Fruit fly (Drosophila melanogaster) whole organism, embryonic: ENCODE measurements around the gene CG5080.

Source experiments
- Aef1 ChIP-seq: fragments of 200-800 bp; sonication (Bioruptor generic); IDR thresholded peaks from 3 replicates; pipeline ENCODE4 v1.3.6; 2022; ENCODE audit warnings: missing biosample characterization, missing genetic modification characterization
- BtbVII ChIP-seq: fragments of 200-800 bp; sonication (Bioruptor generic); optimal IDR thresholded peaks from 3 replicates; lab custom pipeline; 2017; ENCODE audit warnings: missing biosample characterization, mild to moderate bottlenecking, missing genetic modification characterization
- CG10267 ChIP-seq: fragments of 200-800 bp; sonication (Bioruptor generic); optimal IDR thresholded peaks from 2 replicates; lab custom pipeline; 2018; ENCODE audit warnings: missing biosample characterization, mild to moderate bottlenecking, missing genetic modification characterization, moderate library complexity
- CG10321 ChIP-seq: fragments of 200-800 bp; sonication (Bioruptor generic); IDR thresholded peaks from 2 replicates; pipeline ENCODE4 v1.3.6; 2022; ENCODE audit warnings: missing biosample characterization, missing genetic modification characterization
- CG11247 ChIP-seq: fragments of 200-800 bp; sonication (Bioruptor generic); IDR thresholded peaks from 2 replicates; pipeline ENCODE4 v1.3.6; 2022; ENCODE audit warnings: missing biosample characterization, missing genetic modification characterization
- CG11456 ChIP-seq: fragments of 200-800 bp; sonication (Bioruptor generic); IDR thresholded peaks from 3 replicates; pipeline ENCODE4 v1.3.6; 2022; ENCODE audit warnings: missing biosample characterization, missing genetic modification characterization
- CG12942 ChIP-seq: fragments of 200-800 bp; sonication (Bioruptor generic); optimal IDR thresholded peaks from 3 replicates; lab custom pipeline; 2016; ENCODE audit warnings: missing biosample characterization, missing genetic modification characterization
- CG13287 ChIP-seq: fragments of 200-800 bp; sonication (Bioruptor generic); IDR thresholded peaks from 2 replicates; pipeline ENCODE4 v1.3.6; 2022; ENCODE audit warnings: missing biosample characterization, missing genetic modification characterization; ENCODE audit not compliant: partially characterized antibody
- CG14860 ChIP-seq: fragments of 200-800 bp; sonication (Bioruptor generic); IDR thresholded peaks from 3 replicates; pipeline ENCODE4 v1.3.6; 2022; ENCODE audit warnings: missing biosample characterization, missing genetic modification characterization; ENCODE audit not compliant: partially characterized antibody
- CG17361 ChIP-seq: fragments of 200-800 bp; sonication (Bioruptor generic); IDR thresholded peaks from 3 replicates; pipeline ENCODE4 v1.3.6; 2022; ENCODE audit warnings: missing biosample characterization, missing genetic modification characterization
- CG31388 ChIP-seq: fragments of 200-800 bp; sonication (Bioruptor generic); optimal IDR thresholded peaks from 2 replicates; lab custom pipeline; 2016; ENCODE audit warnings: missing biosample characterization, missing genetic modification characterization
- CG3163 ChIP-seq: fragments of 200-800 bp; sonication (Bioruptor generic); optimal IDR thresholded peaks from 3 replicates; lab custom pipeline; 2016; ENCODE audit warnings: missing biosample characterization, missing genetic modification characterization
- CG32772 ChIP-seq: fragments of 200-800 bp; sonication (Bioruptor generic); IDR thresholded peaks from 2 replicates; pipeline ENCODE4 v1.3.6; 2022; ENCODE audit warnings: missing biosample characterization, missing genetic modification characterization
- CG3281 ChIP-seq: fragments of 200-800 bp; sonication (Bioruptor generic); optimal IDR thresholded peaks from 3 replicates; lab custom pipeline; 2017; ENCODE audit warnings: missing biosample characterization, mild to moderate bottlenecking, missing genetic modification characterization
- CG3847 ChIP-seq: fragments of 200-800 bp; sonication (Bioruptor generic); IDR thresholded peaks from 2 replicates; pipeline ENCODE4 v1.3.6; 2022; ENCODE audit warnings: missing biosample characterization, missing genetic modification characterization
- CG3995 ChIP-seq: fragments of 200-800 bp; sonication (Bioruptor generic); optimal IDR thresholded peaks from 3 replicates; lab custom pipeline; 2016; ENCODE audit warnings: missing biosample characterization, missing genetic modification characterization
- CG4854 ChIP-seq: fragments of 200-800 bp; sonication (Bioruptor generic); optimal IDR thresholded peaks from 2 replicates; lab custom pipeline; 2016; ENCODE audit warnings: missing biosample characterization, missing genetic modification characterization, inconsistent platforms
- CG5245 ChIP-seq: fragments of 200-800 bp; sonication (Bioruptor generic); optimal IDR thresholded peaks from 3 replicates; lab custom pipeline; 2016; ENCODE audit warnings: missing biosample characterization, missing genetic modification characterization
- CG8089 ChIP-seq: fragments of 200-800 bp; sonication (Bioruptor generic); optimal IDR thresholded peaks from 3 replicates; lab custom pipeline; 2016; ENCODE audit warnings: missing biosample characterization, missing genetic modification characterization
- CG8924 ChIP-seq: fragments of 200-800 bp; optimal IDR thresholded peaks from 3 replicates; lab custom pipeline; 2019; ENCODE audit warnings: missing biosample characterization, mild to moderate bottlenecking, missing genetic modification characterization, moderate library complexity
- CG9609 ChIP-seq: fragments of 200-800 bp; sonication (Bioruptor generic); optimal IDR thresholded peaks from 3 replicates; lab custom pipeline; 2016; ENCODE audit warnings: missing biosample characterization, missing genetic modification characterization
- CG9727 ChIP-seq: fragments of 200-800 bp; sonication (Bioruptor generic); optimal IDR thresholded peaks from 3 replicates; lab custom pipeline; 2017; ENCODE audit warnings: missing biosample characterization, mild to moderate bottlenecking, missing genetic modification characterization
- CG9817 ChIP-seq: fragments of 200-800 bp; sonication (Bioruptor generic); optimal IDR thresholded peaks from 2 replicates; lab custom pipeline; 2018; ENCODE audit warnings: missing biosample characterization, mild to moderate bottlenecking, missing genetic modification characterization, moderate library complexity
- Chrac-16 ChIP-seq: fragments of 200-800 bp; sonication (Bioruptor generic); optimal IDR thresholded peaks from 3 replicates; lab custom pipeline; 2016; ENCODE audit warnings: missing biosample characterization, missing genetic modification characterization
- Drgx ChIP-seq: fragments of 200-800 bp; sonication (Bioruptor generic); IDR thresholded peaks from 2 replicates; pipeline ENCODE4 v1.3.6; 2022; ENCODE audit warnings: missing biosample characterization, missing genetic modification characterization
- Lpt ChIP-seq: fragments of >200 bp; optimal IDR thresholded peaks from 2 replicates; lab custom pipeline; 2018; ENCODE audit warnings: missing biosample characterization, missing genetic modification characterization
- Med ChIP-seq: fragments of 200-800 bp; sonication (Bioruptor generic); peaks from one replicate; lab custom pipeline; 2016; ENCODE audit warnings: missing biosample characterization, missing genetic modification characterization, mild to moderate bottlenecking, inconsistent platforms, moderate library complexity
- Opbp ChIP-seq: fragments of 200-800 bp; sonication (Bioruptor generic); IDR thresholded peaks from 3 replicates; pipeline ENCODE4 v1.3.6; 2022; ENCODE audit warnings: missing biosample characterization, missing genetic modification characterization; ENCODE audit not compliant: partially characterized antibody
- Stat92E ChIP-seq, 3 experiments: fragments of >200 bp in 2 of 3; fragments of 200-800 bp in 1 of 3; sonication (Bioruptor generic) in 1 of 3; optimal IDR thresholded peaks; 2 replicates each; lab custom pipeline; 2017 to 2019; ENCODE audit warnings: missing biosample characterization in 3 of 3, missing genetic modification characterization in 3 of 3, mild to moderate bottlenecking in 1 of 3, moderate library complexity in 1 of 3
- TFAM ChIP-seq: fragments of 200-800 bp; sonication (Bioruptor generic); optimal IDR thresholded peaks from 2 replicates; lab custom pipeline; 2017; ENCODE audit warnings: missing biosample characterization, missing genetic modification characterization, inconsistent platforms
- Xbp1 ChIP-seq: fragments of 200-800 bp; sonication (Bioruptor generic); optimal IDR thresholded peaks from 3 replicates; lab custom pipeline; 2016; ENCODE audit warnings: missing biosample characterization, mild to moderate bottlenecking, missing genetic modification characterization
- bab2 ChIP-seq: fragments of 200-800 bp; sonication (Bioruptor generic); optimal IDR thresholded peaks from 2 replicates; lab custom pipeline; 2016; ENCODE audit warnings: missing biosample characterization, missing genetic modification characterization
- bcd ChIP-seq: fragments of 200-800 bp; sonication (Bioruptor generic); optimal IDR thresholded peaks from 2 replicates; lab custom pipeline; 2017; ENCODE audit warnings: missing biosample characterization, mild to moderate bottlenecking, missing genetic modification characterization
- cas ChIP-seq: fragments of 200-800 bp; sonication (Bioruptor generic); IDR thresholded peaks from 2 replicates; pipeline ENCODE4 v1.3.6; 2022; ENCODE audit warnings: missing biosample characterization, missing genetic modification characterization
- chinmo ChIP-seq: fragments of 200-800 bp; sonication (Bioruptor generic); IDR thresholded peaks from 4 replicates; pipeline ENCODE4 v1.3.6; 2022; ENCODE audit warnings: missing biosample characterization, missing genetic modification characterization; ENCODE audit not compliant: partially characterized antibody
- crc ChIP-seq: fragments of 200-800 bp; sonication (Bioruptor generic); optimal IDR thresholded peaks from 2 replicates; lab custom pipeline; 2016; ENCODE audit warnings: missing biosample characterization, missing genetic modification characterization
- dm ChIP-seq: fragments of 200-800 bp; sonication (Bioruptor generic); optimal IDR thresholded peaks from 3 replicates; lab custom pipeline; 2016; ENCODE audit warnings: missing biosample characterization, missing genetic modification characterization
- fu2 ChIP-seq: fragments of 200-800 bp; sonication (Bioruptor generic); optimal IDR thresholded peaks from 2 replicates; lab custom pipeline; 2016; ENCODE audit warnings: missing biosample characterization, missing genetic modification characterization
- gcm ChIP-seq: fragments of 200-800 bp; sonication (Bioruptor generic); optimal IDR thresholded peaks from 2 replicates; lab custom pipeline; 2019; ENCODE audit warnings: missing biosample characterization, mild to moderate bottlenecking, missing genetic modification characterization, moderate library complexity
- gsb-n ChIP-seq: fragments of 200-800 bp; sonication (Bioruptor generic); optimal IDR thresholded peaks from 3 replicates; lab custom pipeline; 2018; ENCODE audit warnings: missing biosample characterization, mild to moderate bottlenecking, missing genetic modification characterization
- jigr1 ChIP-seq: fragments of 200-800 bp; sonication (Bioruptor generic); IDR thresholded peaks from 3 replicates; pipeline ENCODE4 v1.3.6; 2022; ENCODE audit warnings: missing biosample characterization, missing genetic modification characterization
- mam ChIP-seq: fragments of 200-800 bp; sonication (Bioruptor generic); optimal IDR thresholded peaks from 3 replicates; lab custom pipeline; 2016; ENCODE audit warnings: missing biosample characterization, missing genetic modification characterization
- nau ChIP-seq: fragments of 200-800 bp; sonication (Bioruptor generic); optimal IDR thresholded peaks from 3 replicates; lab custom pipeline; 2017; ENCODE audit warnings: missing biosample characterization, mild to moderate bottlenecking, missing genetic modification characterization, missing genetic modification reagents
- onecut ChIP-seq: fragments of 200-800 bp; sonication (Bioruptor generic); IDR thresholded peaks from 2 replicates; pipeline ENCODE4 v1.3.6; 2022; ENCODE audit warnings: missing biosample characterization, missing genetic modification characterization
- p53 ChIP-seq: fragments of 200-800 bp; sonication (Bioruptor generic); optimal IDR thresholded peaks from 2 replicates; lab custom pipeline; 2016; ENCODE audit warnings: missing biosample characterization, missing genetic modification characterization
- psq ChIP-seq: fragments of 200-800 bp; sonication (Bioruptor generic); optimal IDR thresholded peaks from 2 replicates; lab custom pipeline; 2017; ENCODE audit warnings: missing biosample characterization, missing genetic modification characterization
- scrt ChIP-seq: fragments of 200-800 bp; sonication (Bioruptor generic); optimal IDR thresholded peaks from 2 replicates; lab custom pipeline; 2018; ENCODE audit warnings: missing biosample characterization, mild to moderate bottlenecking, missing genetic modification characterization, moderate library complexity
- trh ChIP-seq: fragments of 200-800 bp; sonication (Bioruptor generic); optimal IDR thresholded peaks from 2 replicates; lab custom pipeline; 2016; ENCODE audit warnings: missing biosample characterization, missing genetic modification characterization
- wek ChIP-seq: fragments of 200-800 bp; sonication (Bioruptor generic); optimal IDR thresholded peaks from 3 replicates; lab custom pipeline; 2018; ENCODE audit warnings: missing biosample characterization, mild to moderate bottlenecking, missing genetic modification characterization, moderate library complexity

CG5080 gene

DNA sequence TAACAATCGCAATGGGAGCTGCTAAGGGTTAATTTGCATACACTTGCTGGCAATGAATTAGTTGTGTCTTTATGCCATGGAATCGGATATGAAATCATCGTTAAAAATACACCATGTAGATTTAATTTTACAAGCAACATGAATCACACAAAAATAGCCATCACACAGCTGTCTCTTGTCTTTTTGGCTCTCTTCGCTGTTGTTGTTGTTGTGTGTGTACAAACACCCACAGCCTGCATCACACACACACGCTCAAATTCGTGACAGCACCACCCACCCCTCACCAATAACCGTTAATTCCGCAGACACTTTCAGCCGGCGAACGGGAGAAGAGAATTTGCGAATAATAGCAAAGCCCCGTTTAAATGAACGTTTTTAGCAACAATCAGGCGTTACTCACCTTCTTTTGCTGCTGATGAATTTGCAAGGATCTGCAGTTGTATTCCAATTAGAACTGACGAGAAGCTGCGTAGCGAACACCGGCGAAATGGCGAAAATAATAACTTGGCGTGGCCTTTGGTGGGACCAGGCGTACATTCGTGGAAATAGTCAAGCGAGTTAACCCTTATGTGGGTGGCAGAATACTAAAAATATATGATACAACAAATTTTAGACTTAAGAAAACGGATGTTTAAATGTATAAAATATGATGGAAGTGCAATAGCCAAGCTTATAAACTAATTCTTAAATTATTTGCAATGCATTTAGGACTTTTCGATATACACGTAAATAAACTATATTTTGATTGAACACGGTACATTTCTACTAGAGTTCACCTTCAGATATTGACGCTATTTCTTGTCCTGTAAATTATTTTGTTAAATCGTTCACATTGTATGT is 5.8 kb downstream of the CG5080 start, which contains the start of gene capt (continued):
- peak; percentile 44 for TF ChIP-seq gcm (GFP tag; lab: Kevin White, UChicago)
- TF ChIP-seq p53 (GFP tag; lab: Kevin White, UChicago): no peak
- TF ChIP-seq CG31388 (GFP tag; lab: Kevin White, UChicago): no peak
- TF ChIP-seq CG12942: no peak
- no peak for TF ChIP-seq onecut (GFP tag; lab: Robert Waterston, UW)
- peak; percentile 21 for TF ChIP-seq CG10267 (tag; lab: Kevin White, UChicago)
- peak; percentile 10 for TF ChIP-seq fu2 (GFP tag; lab: Kevin White, UChicago)
- peak; percentile 62; the same call in 1 of the 3 replicates for TF ChIP-seq CG11456 (GFP tag; lab: Robert Waterston, UW)
- no peak for TF ChIP-seq CG14860 (GFP tag; lab: Robert Waterston, UW)
- peak; percentile 26; the same call in 1 of the 2 replicates for TF ChIP-seq CG32772 (GFP tag; lab: Robert Waterston, UW)
- no peak for TF ChIP-seq psq (GFP tag; lab: Kevin White, UChicago)
- no peak for TF ChIP-seq Lpt (GFP tag; lab: Kevin White, UChicago)
- TF ChIP-seq CG4854 (GFP tag; lab: Kevin White, UChicago): no peak
- TF ChIP-seq jigr1 (GFP tag; lab: Robert Waterston, UW): peak; percentile 75; the same call in 2 of the 3 replicates
- peak; percentile 16 for TF ChIP-seq dm (GFP tag; lab: Kevin White, UChicago)
- peak; percentile 42; the same call in 1 of the 3 replicates for TF ChIP-seq Aef1 (GFP tag; lab: Robert Waterston, UW)
- peak; percentile 26 for TF ChIP-seq bcd
- TF ChIP-seq CG3995: peak; percentile 8
- 0 out of 2 replicates have a peak, but pooled peaks have one; percentile 9 for TF ChIP-seq CG10321
- TF ChIP-seq Xbp1 (GFP tag; lab: Kevin White, UChicago): peak; percentile 44
- TF ChIP-seq TFAM (GFP tag; lab: Kevin White, UChicago): no peak
- peak; percentile 18 for TF ChIP-seq CG9727
- no peak for TF ChIP-seq CG3281 (GFP tag; lab: Kevin White, UChicago)
- no peak for TF ChIP-seq trh (GFP tag; lab: Kevin White, UChicago)
- no peak for TF ChIP-seq crc (GFP tag; lab: Kevin White, UChicago)
- TF ChIP-seq Chrac-16 (GFP tag; lab: Kevin White, UChicago): peak; percentile 39
- peak; percentile 82; the same call in 1 of the 4 replicates for TF ChIP-seq chinmo (GFP tag; lab: Robert Waterston, UW)
- no peak for TF ChIP-seq gsb-n (tag; lab: Kevin White, UChicago)
- TF ChIP-seq CG9609 (GFP tag; lab: Kevin White, UChicago): peak; percentile 19
- peak; percentile 45 for TF ChIP-seq CG9817 (tag; lab: Kevin White, UChicago)
- no peak for TF ChIP-seq nau (GFP tag; lab: Kevin White, UChicago)
- TF ChIP-seq Opbp (GFP tag; lab: Robert Waterston, UW): no peak
- TF ChIP-seq CG3847 (GFP tag; lab: Robert Waterston, UW): 0 out of 2 replicates have a peak, but pooled peaks have one; percentile 11
- TF ChIP-seq CG3163 (GFP tag; lab: Kevin White, UChicago): no peak
- TF ChIP-seq CG17361: peak; percentile 58; the same call in 2 of the 3 replicates
- TF ChIP-seq CG8924 (tag; lab: Kevin White, UChicago): peak; percentile 35
- no peak for TF ChIP-seq cas (GFP tag; lab: Robert Waterston, UW)
- TF ChIP-seq wek (GFP tag; lab: Kevin White, UChicago): no peak
- TF ChIP-seq Stat92E (GFP tag; optimal IDR thresholded peaks at IDR 0.05; lab: Kevin White, UChicago): no peak
- peak; percentile 40 for TF ChIP-seq bab2 (GFP tag; lab: Kevin White, UChicago)
- peak; percentile 19; the same call in 1 of the 2 replicates for TF ChIP-seq CG13287
- peak; percentile 49 for TF ChIP-seq mam (GFP tag; lab: Kevin White, UChicago)
- no peak for TF ChIP-seq CG5245
- peak; percentile 22 for TF ChIP-seq BtbVII (GFP tag; lab: Kevin White, UChicago)
- TF ChIP-seq scrt: peak; percentile 36
- peak; percentile 84 for TF ChIP-seq Med (GFP tag; lab: Kevin White, UChicago)
- TF ChIP-seq CG8089: no peak
- no peak; the same call in 1 of the 2 replicates for TF ChIP-seq CG11247 (GFP tag; lab: Robert Waterston, UW)
- TF ChIP-seq Drgx (GFP tag; lab: Robert Waterston, UW): no peak; the same call in 1 of the 2 replicates
